Worm (Caenorhabditis elegans) whole organism, early embryonic: Measurements from ENCODE around the gene C54D10.9.
A peak's percentile ranks its signal among the peaks of the same experiment; 100 is the strongest.

Experiments
- B0310.2 ChIP-seq: sonication (generic microtip); optimal IDR thresholded peaks from 2 replicates; lab custom pipeline; 2016; ENCODE audit warnings: mild to moderate bottlenecking, missing genetic modification characterization, missing compliant biosample characterization
- F13C5.2 ChIP-seq: sonication (generic microtip); optimal IDR thresholded peaks from 2 replicates; lab custom pipeline; 2017; ENCODE audit warnings: mild to moderate bottlenecking, missing genetic modification characterization, inconsistent platforms, missing compliant biosample characterization
- aly-1 ChIP-seq: sonication (generic microtip); optimal IDR thresholded peaks from 2 replicates; lab custom pipeline; 2016; ENCODE audit warnings: missing genetic modification characterization, missing compliant biosample characterization
- ama-1 ChIP-seq: fragments of 150-350 bp; optimal IDR thresholded peaks from 2 replicates; lab custom pipeline; 2014
- ceh-13 ChIP-seq: fragments of 200-800 bp; sonication (Bioruptor generic); optimal IDR thresholded peaks from 2 replicates; lab custom pipeline; 2018; ENCODE audit warnings: mild to moderate bottlenecking, missing genetic modification characterization, missing compliant biosample characterization
- ceh-36 ChIP-seq: sonication (generic microtip); optimal IDR thresholded peaks from 2 replicates; lab custom pipeline; 2016; ENCODE audit warnings: missing genetic modification characterization, inconsistent platforms, missing compliant biosample characterization
- ets-7 ChIP-seq: sonication (generic microtip); optimal IDR thresholded peaks from 2 replicates; lab custom pipeline; 2016; ENCODE audit warnings: missing genotype, missing genetic modification characterization, missing compliant biosample characterization
- flt-1 ChIP-seq: fragments of 200-800 bp; sonication (Bioruptor generic); IDR thresholded peaks from 2 replicates; pipeline ENCODE4 v1.3.6; 2022; ENCODE audit warnings: missing genetic modification characterization, missing compliant biosample characterization
- hmbx-1 ChIP-seq: sonication (generic microtip); optimal IDR thresholded peaks from 2 replicates; lab custom pipeline; 2016; ENCODE audit warnings: mild to moderate bottlenecking, missing genetic modification characterization, missing compliant biosample characterization
- hmg-4 ChIP-seq: fragments of 200-800 bp; sonication (Bioruptor generic); optimal IDR thresholded peaks from 2 replicates; lab custom pipeline; 2018; ENCODE audit warnings: mild to moderate bottlenecking, missing genetic modification characterization, missing compliant biosample characterization
- hnd-1 ChIP-seq: sonication (generic microtip); optimal IDR thresholded peaks from 2 replicates; lab custom pipeline; 2016; ENCODE audit warnings: missing genetic modification characterization, missing compliant biosample characterization
- pes-1 ChIP-seq: fragments of 200-800 bp; sonication (Bioruptor generic); IDR thresholded peaks from 2 replicates; pipeline ENCODE4 v1.3.6; 2022; ENCODE audit warnings: missing genetic modification reagents, missing genetic modification characterization, missing compliant biosample characterization
- scrt-1 ChIP-seq: fragments of 200-800 bp; sonication (Bioruptor generic); IDR thresholded peaks from 2 replicates; pipeline ENCODE4 v1.3.6; 2022; ENCODE audit warnings: missing genetic modification characterization, missing compliant biosample characterization
- sea-1 ChIP-seq: fragments of 200-800 bp; sonication (Bioruptor generic); conservative IDR thresholded peaks from 2 replicates; pipeline ENCODE4 v1.3.6; 2022; ENCODE audit warnings: missing genetic modification characterization, missing compliant biosample characterization
- tbx-11 ChIP-seq: fragments of 200-800 bp; sonication (Bioruptor generic); IDR thresholded peaks from 2 replicates; pipeline ENCODE4 v1.3.6; 2022; ENCODE audit warnings: missing genetic modification characterization, missing compliant biosample characterization
- tbx-37 ChIP-seq: fragments of 200-800 bp; sonication (Bioruptor generic); conservative IDR thresholded peaks from 2 replicates; pipeline ENCODE4 v1.3.6; 2022; ENCODE audit warnings: missing genetic modification reagents, missing genetic modification characterization, missing compliant biosample characterization
- tra-4 ChIP-seq: sonication (generic microtip); optimal IDR thresholded peaks from 2 replicates; lab custom pipeline; 2017; ENCODE audit warnings: missing genetic modification characterization, missing compliant biosample characterization

Gene C54D10.9

ce11 chrV:12488002-12488401 is 41.0 kb downstream of the C54D10.9 start:
- TF ChIP-seq tbx-11: no peak
- TF ChIP-seq sea-1: no peak
- no peak for TF ChIP-seq tra-4 (tag; lab: Kevin White, UChicago)
- TF ChIP-seq ceh-36 (tag; lab: Kevin White, UChicago): no peak
- no peak for TF ChIP-seq pes-1
- no peak for TF ChIP-seq hmbx-1 (tag; lab: Kevin White, UChicago)
- no peak for TF ChIP-seq ama-1
- no peak for TF ChIP-seq aly-1 (tag; lab: Kevin White, UChicago)
- TF ChIP-seq B0310.2: no peak
- TF ChIP-seq hmg-4 (GFP tag; lab: Kevin White, UChicago): no peak
- TF ChIP-seq F13C5.2: no peak
- no peak for TF ChIP-seq ets-7

ce11 chrV:12491070-12491643 is 44.2 kb downstream of the C54D10.9 start:
- TF ChIP-seq tbx-37 (GFP tag; lab: Robert Waterston, UW) (0 out of 2 replicates have a peak, but pooled peaks have one; percentile 9), tbx-11 (no peak), B0310.2 (no peak), F13C5.2 (no peak)

- TF ChIP-seq ama-1: no peak
- TF ChIP-seq sea-1: no peak
- TF ChIP-seq tra-4 (tag; lab: Kevin White, UChicago): no peak
- no peak for TF ChIP-seq F13C5.2
- no peak for TF ChIP-seq pes-1
- TF ChIP-seq tbx-37 (GFP tag; lab: Robert Waterston, UW): no peak
- TF ChIP-seq ceh-36 (tag; lab: Kevin White, UChicago): no peak
- TF ChIP-seq flt-1 (GFP tag; lab: Robert Waterston, UW): no peak
- no peak for TF ChIP-seq tbx-11
- TF ChIP-seq aly-1 (tag; lab: Kevin White, UChicago): no peak
- TF ChIP-seq B0310.2: no peak
- no peak for TF ChIP-seq ceh-13 (GFP tag; lab: Kevin White, UChicago)
- TF ChIP-seq ets-7: no peak
- TF ChIP-seq hmg-4 (GFP tag; lab: Kevin White, UChicago): no peak
- no peak for TF ChIP-seq scrt-1 (GFP tag; lab: Robert Waterston, UW)
- no peak for TF ChIP-seq hmbx-1 (tag; lab: Kevin White, UChicago)
- no peak for TF ChIP-seq hnd-1
These were observed 47.6 kb downstream of the C54D10.9 start, which contains the start of gene mrps-11 for ce11 chrV:12494522-12494921. Gene mrps-11 (minus strand): TSS chrV:12494622.

ce11 chrV:12497725-12498263 is 50.8 kb downstream of the C54D10.9 start, which contains the start of the genes W04D2.4 and rbm-25:
Gene W04D2.4 (minus strand): TSS chrV:12497755.
Gene rbm-25 (plus strand): TSS chrV:12498213.
- no peak for TF ChIP-seq B0310.2
- no peak for TF ChIP-seq hnd-1
- peak; percentile 53 for TF ChIP-seq F13C5.2
